Worm (Caenorhabditis elegans): ENCODE data around the gene F59B8.1.

DNA sequence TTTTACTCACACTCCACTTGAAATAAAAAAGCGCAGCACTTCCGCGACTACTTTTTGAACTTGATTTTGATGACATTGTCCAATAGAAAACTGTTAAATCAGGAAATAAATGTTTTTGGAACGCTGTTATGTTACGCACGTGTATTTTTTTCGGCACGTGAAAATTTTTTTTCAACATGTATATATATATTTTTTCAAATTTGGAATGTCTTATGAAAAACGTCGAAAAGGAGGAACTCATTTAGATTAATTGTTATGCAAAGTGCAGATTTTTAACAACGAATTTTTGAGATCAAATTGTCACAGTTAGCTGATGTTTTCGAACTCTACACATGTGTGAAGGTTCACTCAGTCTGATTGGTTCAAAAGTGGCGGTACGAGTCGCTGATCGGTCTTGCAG is 29.5 kb upstream of the F59B8.1 start, which contains the start of gene F56D5.2:
- TF ChIP-seq php-3 (GFP tag; IDR thresholded peaks at IDR 0.05), result no peak
- no peak for TF ChIP-seq pqm-1 (tag; optimal IDR thresholded peaks at IDR 0.05)

All from whole organism, L4 larva.